Worm (Caenorhabditis elegans) whole organism, L4/young adult: ENCODE data around the gene pdzd-8.

ENCODE experiments used
- W03F9.2 ChIP-seq: fragments of 150-350 bp; optimal IDR thresholded peaks from 2 replicates; lab custom pipeline; 2014; ENCODE audit warnings: missing biosample characterization, missing genetic modification characterization
- dao-5 ChIP-seq: sonication (generic microtip); optimal IDR thresholded peaks from 2 replicates; lab custom pipeline; 2016; ENCODE audit warnings: missing genotype, missing genetic modification characterization, moderate library complexity, missing compliant biosample characterization
- him-1 ChIP-seq: sonication (generic microtip); optimal IDR thresholded peaks from 2 replicates; lab custom pipeline; 2016; ENCODE audit warnings: missing genotype, missing genetic modification reagents, missing genetic modification characterization, missing compliant biosample characterization

The pdzd-8 gene

ce11 chrIV:8975331-8975625, at the start of gene pdzd-8:
TSS of gene pdzd-8 (plus strand) at chrIV:8975526.
- no peak for TF ChIP-seq him-1
- no peak for TF ChIP-seq W03F9.2 (tag; lab: Kevin White, UChicago)
- TF ChIP-seq dao-5 (tag; lab: Kevin White, UChicago), result no peak

DNA sequence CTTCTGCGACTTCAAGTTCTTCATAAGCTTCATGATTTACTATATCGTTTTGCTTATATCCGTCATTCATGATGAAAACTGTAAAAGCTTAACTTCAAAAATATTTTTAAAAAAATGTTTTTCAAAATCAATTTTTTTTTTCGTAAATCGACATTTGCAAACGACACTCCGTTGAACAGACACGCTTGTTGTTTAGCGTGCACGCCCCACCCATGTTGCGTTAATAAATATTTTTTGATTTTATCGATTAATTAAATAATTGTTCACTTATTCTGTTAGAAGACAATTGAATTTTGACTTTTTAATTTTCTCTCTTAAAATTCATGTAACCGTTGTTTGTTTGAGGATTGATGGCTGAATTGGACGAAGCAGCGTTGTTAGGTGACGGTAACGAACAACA, 49.3 kb upstream of the pdzd-8 start, which contains the start of the genes D1046.2 and cfim-2:
Gene D1046.2, minus strand, starts transcription at position 78 of the 400 bp plus-strand sequence.
Gene cfim-2, plus strand, starts transcription at position 335 of the 400 bp plus-strand sequence.
- no peak for TF ChIP-seq dao-5 (tag; lab: Kevin White, UChicago)
- TF ChIP-seq W03F9.2 (tag; lab: Kevin White, UChicago), result no peak
- TF ChIP-seq him-1, result no peak

- TF ChIP-seq him-1, result no peak
- no peak for TF ChIP-seq W03F9.2 (tag; lab: Kevin White, UChicago)
- no peak for TF ChIP-seq dao-5 (tag; lab: Kevin White, UChicago)
Measured at ce11 chrIV:8926511-8926910, 48.8 kb upstream of the pdzd-8 start.

DNA sequence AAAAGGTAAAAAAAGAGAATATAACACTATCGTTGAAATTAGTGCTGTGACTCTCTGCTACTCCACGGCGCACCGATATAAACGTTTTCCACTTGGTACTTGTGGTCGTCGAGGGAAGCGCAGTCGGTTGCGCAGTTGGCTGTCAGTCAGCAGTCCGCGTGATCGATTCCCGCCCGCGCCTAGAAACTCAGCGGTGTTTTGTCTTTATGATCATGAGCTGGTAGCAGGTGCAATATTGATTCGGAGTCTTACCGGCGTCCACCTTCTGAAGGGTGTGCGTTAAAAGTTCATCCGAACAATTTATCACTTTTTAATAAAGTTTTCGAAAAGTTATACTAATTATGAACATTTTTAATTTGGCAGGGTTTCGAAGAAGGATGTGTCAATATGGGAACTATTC, 48.2 kb upstream of the pdzd-8 start:
- peak; percentile 60 for TF ChIP-seq him-1
- peak; percentile 42 for TF ChIP-seq W03F9.2 (tag; lab: Kevin White, UChicago)
- peak; percentile 94 for TF ChIP-seq dao-5 (tag; lab: Kevin White, UChicago)

ce11 chrIV:8929942-8930492, 45.3 kb upstream of the pdzd-8 start, which contains the start of the genes D1046.18 and slc-25A26:
TSS of gene D1046.18 (plus strand) at chrIV:8930242.
TSS of gene slc-25A26 (plus strand) at chrIV:8930442.
- no peak for TF ChIP-seq dao-5 (tag; lab: Kevin White, UChicago)
- no peak for TF ChIP-seq him-1
- TF ChIP-seq W03F9.2 (tag; lab: Kevin White, UChicago), result no peak

- no peak for TF ChIP-seq W03F9.2 (tag; lab: Kevin White, UChicago)
- no peak for TF ChIP-seq dao-5 (tag; lab: Kevin White, UChicago)
- no peak for TF ChIP-seq him-1
Measured at ce11 chrIV:8933575-8933974, 41.8 kb upstream of the pdzd-8 start, which contains the start of gene D1046.4. TSS of gene D1046.4 (plus strand) at chrIV:8933875.

DNA sequence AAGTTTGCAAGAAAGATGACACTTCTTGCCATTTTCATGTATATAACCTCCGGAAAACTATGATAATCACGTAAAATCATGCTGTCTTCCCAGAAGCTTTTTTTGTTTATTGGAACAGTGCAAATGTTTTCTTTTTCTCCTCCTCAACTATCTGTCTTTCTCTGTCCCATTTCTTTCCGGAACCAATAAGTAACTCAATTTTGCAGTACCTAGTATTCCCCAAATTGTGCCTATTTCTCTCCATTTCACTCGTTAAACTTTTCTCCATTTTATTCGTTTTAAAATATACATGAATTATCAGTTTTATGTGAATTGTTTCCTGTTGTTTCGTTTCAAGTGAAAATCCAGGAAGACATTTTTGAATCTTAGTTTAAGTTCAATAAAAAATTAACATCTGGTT, 31.9 kb upstream of the pdzd-8 start:
- TF ChIP-seq him-1, result no peak
- no peak for TF ChIP-seq W03F9.2 (tag; lab: Kevin White, UChicago)
- TF ChIP-seq dao-5 (tag; lab: Kevin White, UChicago), result no peak

- TF ChIP-seq dao-5 (tag; lab: Kevin White, UChicago), result no peak
- no peak for TF ChIP-seq W03F9.2 (tag; lab: Kevin White, UChicago)
- no peak for TF ChIP-seq him-1
Measured at ce11 chrIV:8947146-8947545, 28.2 kb upstream of the pdzd-8 start.

DNA sequence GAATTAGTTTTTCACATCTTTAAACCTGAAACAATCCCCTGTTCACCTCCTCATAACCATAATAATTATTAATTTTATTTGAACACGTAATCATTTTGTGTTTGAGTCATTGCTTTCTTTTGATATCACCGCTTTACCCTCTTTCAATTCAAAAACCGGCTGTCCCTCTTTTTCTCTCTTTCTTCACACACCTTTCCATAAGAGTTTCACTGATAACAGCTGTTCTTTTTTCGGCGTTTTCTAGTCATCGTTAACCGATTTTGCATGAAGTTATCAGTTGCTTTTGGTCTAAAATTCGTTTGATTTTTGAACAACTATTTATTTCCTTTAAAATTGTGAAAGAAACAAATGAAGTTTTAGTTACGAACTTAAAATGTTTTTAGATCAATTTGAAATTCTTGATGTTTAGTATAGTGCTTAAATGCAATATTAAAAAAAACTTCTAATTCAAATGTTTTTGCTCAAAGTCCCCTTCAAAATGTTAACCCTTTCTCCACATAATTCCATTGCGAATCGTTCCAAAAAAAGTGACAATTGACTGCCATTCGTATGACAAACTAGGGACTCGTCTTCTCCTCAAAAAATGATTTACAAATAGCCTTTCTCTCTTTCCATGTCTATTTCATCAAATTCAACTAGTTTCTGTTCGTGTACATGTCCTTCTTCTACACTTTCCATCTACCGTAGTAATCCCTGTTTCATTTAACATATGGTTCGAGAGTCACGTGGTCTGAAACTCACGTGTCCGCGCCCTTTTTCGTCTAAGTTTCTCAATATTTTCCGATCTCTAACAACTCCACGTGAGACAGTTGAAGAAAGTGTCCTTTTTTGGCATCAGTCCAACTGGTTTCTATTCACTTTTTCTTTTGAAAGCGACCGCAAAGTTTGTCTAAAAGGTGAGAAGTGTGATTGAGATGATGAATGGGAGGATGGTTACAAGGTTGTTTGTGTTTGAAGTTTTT, 26.0 kb upstream of the pdzd-8 start:
- TF ChIP-seq him-1 (no peak), W03F9.2 (tag; lab: Kevin White, UChicago) (peak; percentile 37)

ce11 chrIV:8951953-8952567, 23.3 kb upstream of the pdzd-8 start:
- TF ChIP-seq dao-5 (tag; lab: Kevin White, UChicago) (no peak), W03F9.2 (tag; lab: Kevin White, UChicago) (no peak), him-1 (no peak)

DNA sequence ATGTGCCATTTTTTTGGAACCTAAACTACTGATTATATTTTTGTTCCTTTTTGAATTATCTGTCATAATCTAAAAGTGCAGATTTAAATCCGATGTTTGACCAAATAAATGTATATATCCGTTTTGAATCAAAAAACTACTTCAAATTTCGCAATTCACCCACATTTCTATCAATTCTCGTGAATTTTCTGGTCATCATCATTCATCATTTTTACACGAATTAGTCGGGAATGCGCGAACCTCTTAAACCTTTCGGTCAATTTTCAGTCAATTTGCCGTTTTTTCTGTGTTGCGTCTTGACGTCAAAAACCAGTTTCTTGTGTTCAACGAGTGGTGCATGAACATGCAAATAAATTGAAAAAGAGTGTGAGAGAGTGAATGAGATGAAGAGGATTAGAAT, 21.2 kb upstream of the pdzd-8 start:
- TF ChIP-seq him-1, result no peak
- no peak for TF ChIP-seq W03F9.2 (tag; lab: Kevin White, UChicago)
- TF ChIP-seq dao-5 (tag; lab: Kevin White, UChicago), result no peak

DNA sequence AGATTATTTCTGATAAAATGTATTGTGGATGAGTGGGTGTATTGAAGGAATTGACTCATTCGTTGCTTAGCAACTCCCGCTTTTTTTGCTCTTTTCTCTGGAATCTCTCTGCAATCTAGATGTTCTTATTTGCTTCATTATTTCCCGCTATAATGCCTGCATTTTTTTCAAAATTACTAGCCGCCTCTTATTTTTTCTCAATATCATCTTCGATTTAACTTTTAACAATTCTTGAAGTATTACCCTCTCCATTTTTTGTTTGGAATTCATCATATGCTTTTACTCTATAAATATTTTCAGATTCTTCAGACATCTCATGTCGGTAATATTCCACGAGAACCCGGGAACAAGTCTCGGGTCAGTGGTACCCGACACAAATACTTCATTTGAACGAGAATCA, 19.1 kb upstream of the pdzd-8 start, which contains the start of gene tpra-1:
Gene tpra-1, plus strand, starts transcription at position 301 of the 400 bp plus-strand sequence.
- TF ChIP-seq him-1 (no peak), dao-5 (tag; lab: Kevin White, UChicago) (no peak), W03F9.2 (tag; lab: Kevin White, UChicago) (no peak)

- TF ChIP-seq him-1, result no peak
Measured at ce11 chrIV:8965883-8966282, 9.4 kb upstream of the pdzd-8 start, which contains the start of gene C53B4.2. TSS of gene C53B4.2 (plus strand) at chrIV:8966183.

- TF ChIP-seq dao-5 (tag; lab: Kevin White, UChicago), result no peak
- no peak for TF ChIP-seq W03F9.2 (tag; lab: Kevin White, UChicago)
- TF ChIP-seq him-1, result no peak
Measured at ce11 chrIV:8967990-8968389, 7.3 kb upstream of the pdzd-8 start, which contains the start of gene suex-2. TSS of gene suex-2 (plus strand) at chrIV:8968290.
